Worm (Caenorhabditis elegans) whole organism, early embryonic: ENCODE measurements around the gene F36H5.14.
"Not testable (repeated sequence)": the region's sequence is repeated elsewhere in the genome, so short reads cannot be mapped to it uniquely, and the experiment has no call there.

Experiments
- B0310.2 ChIP-seq: sonication (generic microtip); optimal IDR thresholded peaks from 2 replicates; lab custom pipeline; 2016; ENCODE audit warnings: mild to moderate bottlenecking, missing genetic modification characterization, missing compliant biosample characterization
- F13C5.2 ChIP-seq: sonication (generic microtip); optimal IDR thresholded peaks from 2 replicates; lab custom pipeline; 2017; ENCODE audit warnings: mild to moderate bottlenecking, missing genetic modification characterization, inconsistent platforms, missing compliant biosample characterization
- aly-1 ChIP-seq: sonication (generic microtip); optimal IDR thresholded peaks from 2 replicates; lab custom pipeline; 2016; ENCODE audit warnings: missing genetic modification characterization, missing compliant biosample characterization
- ama-1 ChIP-seq: fragments of 150-350 bp; optimal IDR thresholded peaks from 2 replicates; lab custom pipeline; 2014
- ceh-13 ChIP-seq: fragments of 200-800 bp; sonication (Bioruptor generic); optimal IDR thresholded peaks from 2 replicates; lab custom pipeline; 2018; ENCODE audit warnings: mild to moderate bottlenecking, missing genetic modification characterization, missing compliant biosample characterization
- ceh-36 ChIP-seq: sonication (generic microtip); optimal IDR thresholded peaks from 2 replicates; lab custom pipeline; 2016; ENCODE audit warnings: missing genetic modification characterization, inconsistent platforms, missing compliant biosample characterization
- ets-7 ChIP-seq: sonication (generic microtip); optimal IDR thresholded peaks from 2 replicates; lab custom pipeline; 2016; ENCODE audit warnings: missing genotype, missing genetic modification characterization, missing compliant biosample characterization
- flt-1 ChIP-seq: fragments of 200-800 bp; sonication (Bioruptor generic); IDR thresholded peaks from 2 replicates; pipeline ENCODE4 v1.3.6; 2022; ENCODE audit warnings: missing genetic modification characterization, missing compliant biosample characterization
- hmbx-1 ChIP-seq: sonication (generic microtip); optimal IDR thresholded peaks from 2 replicates; lab custom pipeline; 2016; ENCODE audit warnings: mild to moderate bottlenecking, missing genetic modification characterization, missing compliant biosample characterization
- hmg-4 ChIP-seq: fragments of 200-800 bp; sonication (Bioruptor generic); optimal IDR thresholded peaks from 2 replicates; lab custom pipeline; 2018; ENCODE audit warnings: mild to moderate bottlenecking, missing genetic modification characterization, missing compliant biosample characterization
- hnd-1 ChIP-seq: sonication (generic microtip); optimal IDR thresholded peaks from 2 replicates; lab custom pipeline; 2016; ENCODE audit warnings: missing genetic modification characterization, missing compliant biosample characterization
- pes-1 ChIP-seq: fragments of 200-800 bp; sonication (Bioruptor generic); IDR thresholded peaks from 2 replicates; pipeline ENCODE4 v1.3.6; 2022; ENCODE audit warnings: missing genetic modification reagents, missing genetic modification characterization, missing compliant biosample characterization
- scrt-1 ChIP-seq: fragments of 200-800 bp; sonication (Bioruptor generic); IDR thresholded peaks from 2 replicates; pipeline ENCODE4 v1.3.6; 2022; ENCODE audit warnings: missing genetic modification characterization, missing compliant biosample characterization
- sea-1 ChIP-seq: fragments of 200-800 bp; sonication (Bioruptor generic); conservative IDR thresholded peaks from 2 replicates; pipeline ENCODE4 v1.3.6; 2022; ENCODE audit warnings: missing genetic modification characterization, missing compliant biosample characterization
- tbx-11 ChIP-seq: fragments of 200-800 bp; sonication (Bioruptor generic); IDR thresholded peaks from 2 replicates; pipeline ENCODE4 v1.3.6; 2022; ENCODE audit warnings: missing genetic modification characterization, missing compliant biosample characterization
- tbx-37 ChIP-seq: fragments of 200-800 bp; sonication (Bioruptor generic); conservative IDR thresholded peaks from 2 replicates; pipeline ENCODE4 v1.3.6; 2022; ENCODE audit warnings: missing genetic modification reagents, missing genetic modification characterization, missing compliant biosample characterization
- tra-4 ChIP-seq: sonication (generic microtip); optimal IDR thresholded peaks from 2 replicates; lab custom pipeline; 2017; ENCODE audit warnings: missing genetic modification characterization, missing compliant biosample characterization

F36H5.14 gene

ce11 chrII:1775234-1775633, at the start of gene F36H5.14:
Gene F36H5.14, plus strand, starts transcription at chrII:1775534.
- TF ChIP-seq tbx-37 (GFP tag; lab: Robert Waterston, UW); flt-1; ceh-13 (GFP tag; lab: Kevin White, UChicago): not testable (repeated sequence)

DNA sequence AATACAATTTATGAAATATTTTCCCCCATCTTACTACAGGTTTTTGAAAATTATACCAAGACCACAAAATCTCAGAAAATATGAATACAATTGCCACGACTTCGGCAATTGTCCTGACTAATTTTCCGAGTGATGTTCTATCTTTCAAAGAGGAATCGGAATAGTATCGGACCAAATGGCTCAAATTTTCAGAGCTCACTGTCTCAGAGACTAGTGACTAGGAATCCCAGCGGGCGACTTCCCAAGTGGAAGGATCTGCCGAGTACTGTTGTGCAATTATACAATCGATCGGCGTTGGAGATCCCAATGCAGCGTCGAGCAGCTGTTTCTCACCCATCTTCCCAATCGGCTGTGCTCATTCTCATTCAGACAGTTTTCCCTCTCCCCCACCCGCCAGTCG, 49.6 kb upstream of the F36H5.14 start, which contains the start of gene F45C12.17:
F45C12.17 (plus strand) TSS at position 377 of the 400 bp plus-strand sequence.
- TF ChIP-seq ceh-13 (GFP tag; lab: Kevin White, UChicago) (no peak), hnd-1 (tag; lab: Kevin White, UChicago) (no peak), flt-1 (no peak), aly-1 (no peak), sea-1 (GFP tag; lab: Robert Waterston, UW) (no peak), B0310.2 (no peak), pes-1 (GFP tag; lab: Robert Waterston, UW) (no peak), tbx-37 (GFP tag; lab: Robert Waterston, UW) (no peak), hmg-4 (no peak)

ce11 chrII:1728253-1728652, 47.1 kb upstream of the F36H5.14 start, which contains the start of gene btb-9:
Gene btb-9, plus strand, starts transcription at chrII:1728506.
- TF ChIP-seq B0310.2: no peak
- TF ChIP-seq ceh-36 (tag; lab: Kevin White, UChicago): no peak

ce11 chrII:1730103-1730502, 45.2 kb upstream of the F36H5.14 start, which contains the start of gene ceh-81:
Gene ceh-81, plus strand, starts transcription at chrII:1730403.
- TF ChIP-seq aly-1: no peak
- no peak for TF ChIP-seq B0310.2
- TF ChIP-seq F13C5.2 (tag; lab: Kevin White, UChicago): no peak
- no peak for TF ChIP-seq tbx-11 (GFP tag; lab: Robert Waterston, UW)
- no peak for TF ChIP-seq ets-7 (tag; lab: Kevin White, UChicago)
- no peak for TF ChIP-seq hmg-4
- no peak for TF ChIP-seq ceh-13 (GFP tag; lab: Kevin White, UChicago)
- TF ChIP-seq pes-1 (GFP tag; lab: Robert Waterston, UW): no peak
- no peak for TF ChIP-seq ceh-36 (tag; lab: Kevin White, UChicago)
- no peak for TF ChIP-seq flt-1
- no peak for TF ChIP-seq sea-1 (GFP tag; lab: Robert Waterston, UW)
- TF ChIP-seq tbx-37 (GFP tag; lab: Robert Waterston, UW): no peak
- TF ChIP-seq tra-4 (tag; lab: Kevin White, UChicago): no peak
- TF ChIP-seq hmbx-1 (tag; lab: Kevin White, UChicago): no peak
- TF ChIP-seq scrt-1 (GFP tag; lab: Robert Waterston, UW): no peak
- TF ChIP-seq hnd-1 (tag; lab: Kevin White, UChicago): no peak

DNA sequence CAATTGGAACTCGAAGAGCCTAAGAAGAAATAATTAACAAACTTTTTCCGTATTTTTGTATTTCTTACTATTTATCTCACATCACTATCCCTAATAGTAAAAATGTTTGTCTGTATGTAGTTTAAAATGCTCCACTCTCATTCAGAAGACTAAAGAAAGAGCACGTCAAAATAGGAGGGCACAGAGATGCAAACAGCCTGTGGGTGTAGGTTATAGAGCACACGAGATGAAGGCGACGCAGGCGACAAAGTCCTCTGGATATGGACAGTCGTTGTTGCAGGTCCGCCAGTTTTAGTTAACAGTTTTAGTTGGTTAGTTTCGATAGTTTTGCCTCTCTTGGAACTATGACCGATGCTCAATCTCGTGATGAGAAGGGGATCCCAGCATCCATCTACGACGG, 43.4 kb upstream of the F36H5.14 start, which contains the start of gene ceh-82:
ceh-82 (plus strand) TSS at position 301 of the 400 bp plus-strand sequence.
- TF ChIP-seq ets-7 (tag; lab: Kevin White, UChicago) (no peak), tbx-11 (GFP tag; lab: Robert Waterston, UW) (no peak), hmbx-1 (tag; lab: Kevin White, UChicago) (no peak), hmg-4 (no peak), tra-4 (tag; lab: Kevin White, UChicago) (no peak), ceh-13 (GFP tag; lab: Kevin White, UChicago) (no peak), flt-1 (no peak), ceh-36 (tag; lab: Kevin White, UChicago) (no peak), B0310.2 (no peak), tbx-37 (GFP tag; lab: Robert Waterston, UW) (no peak), aly-1 (no peak), ama-1 (no peak)

ce11 chrII:1735145-1735544, 40.2 kb upstream of the F36H5.14 start:
- TF ChIP-seq ceh-36 (tag; lab: Kevin White, UChicago) (no peak), ets-7 (tag; lab: Kevin White, UChicago) (no peak), tbx-11 (GFP tag; lab: Robert Waterston, UW) (no peak), aly-1 (no peak), B0310.2 (no peak), tra-4 (tag; lab: Kevin White, UChicago) (no peak), hnd-1 (tag; lab: Kevin White, UChicago) (no peak), F13C5.2 (tag; lab: Kevin White, UChicago) (no peak)

DNA sequence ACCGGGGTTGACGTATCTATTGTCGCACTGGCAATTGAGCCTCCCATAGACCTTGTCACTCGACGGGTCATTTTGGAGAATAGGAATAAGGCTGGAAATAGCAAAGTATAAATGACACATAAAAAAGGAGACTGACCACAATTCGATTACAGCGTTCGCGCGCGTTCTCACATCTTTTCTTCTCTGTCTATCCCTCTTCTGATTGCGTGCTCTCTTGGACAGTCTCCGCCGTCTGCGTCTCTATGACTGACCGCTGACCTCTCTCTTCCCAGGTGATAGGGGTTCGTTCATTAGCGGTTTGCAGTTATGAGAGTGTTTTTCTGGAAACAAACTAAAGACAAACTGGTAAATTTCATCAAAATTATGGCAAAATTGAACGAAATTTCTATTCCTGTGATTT, 39.0 kb upstream of the F36H5.14 start, which contains the start of gene ceh-83:
ceh-83 (minus strand) TSS at position 181 of the 400 bp plus-strand sequence.
- TF ChIP-seq B0310.2: no peak
- no peak for TF ChIP-seq tra-4 (tag; lab: Kevin White, UChicago)
- TF ChIP-seq tbx-11 (GFP tag; lab: Robert Waterston, UW): no peak
- TF ChIP-seq flt-1: no peak
- no peak for TF ChIP-seq ama-1
- no peak for TF ChIP-seq ets-7 (tag; lab: Kevin White, UChicago)
- TF ChIP-seq sea-1 (GFP tag; lab: Robert Waterston, UW): no peak
- no peak for TF ChIP-seq ceh-13 (GFP tag; lab: Kevin White, UChicago)
- TF ChIP-seq hnd-1 (tag; lab: Kevin White, UChicago): no peak
- no peak for TF ChIP-seq scrt-1 (GFP tag; lab: Robert Waterston, UW)

DNA sequence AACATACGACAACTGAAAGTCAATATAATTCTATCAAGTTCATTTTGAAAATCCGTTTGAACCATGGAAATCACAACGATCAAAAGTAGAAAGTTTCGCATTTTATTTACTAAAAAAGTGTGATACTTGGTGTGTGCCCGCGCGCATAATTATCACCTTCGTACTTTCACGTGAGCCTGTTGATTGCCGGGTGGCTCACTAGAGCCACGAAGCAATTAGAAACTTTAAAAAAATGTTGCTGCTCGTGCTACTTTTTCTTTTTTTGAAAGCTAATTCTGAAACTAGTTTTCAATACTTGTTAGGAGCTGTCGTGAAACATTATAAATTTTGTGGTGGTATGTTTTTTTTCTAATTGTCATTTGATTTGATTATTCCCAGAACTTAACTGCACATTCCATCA, 36.5 kb upstream of the F36H5.14 start, which contains the start of the genes irld-9 and irld-33:
irld-9 (minus strand) TSS at position 101 of the 400 bp plus-strand sequence.
irld-33 (plus strand) TSS at position 209 of the 400 bp plus-strand sequence.
- TF ChIP-seq aly-1: no peak

ce11 chrII:1741248-1741647, 34.1 kb upstream of the F36H5.14 start, which contains the start of gene K07G6.1:
Gene K07G6.1, plus strand, starts transcription at chrII:1741548.
- TF ChIP-seq tbx-11 (GFP tag; lab: Robert Waterston, UW) (no peak), ama-1 (no peak), sea-1 (GFP tag; lab: Robert Waterston, UW) (no peak), hmbx-1 (tag; lab: Kevin White, UChicago) (no peak), aly-1 (no peak), F13C5.2 (tag; lab: Kevin White, UChicago) (no peak), B0310.2 (no peak), hnd-1 (tag; lab: Kevin White, UChicago) (no peak), ceh-13 (GFP tag; lab: Kevin White, UChicago) (no peak), tra-4 (tag; lab: Kevin White, UChicago) (no peak), tbx-37 (GFP tag; lab: Robert Waterston, UW) (no peak), scrt-1 (GFP tag; lab: Robert Waterston, UW) (no peak), ets-7 (tag; lab: Kevin White, UChicago) (no peak)
